Fruit fly (Drosophila melanogaster) whole organism, pupa: ENCODE data around the gene gammaTub37C.
A peak's percentile ranks its signal among the peaks of the same experiment; 100 is the strongest.

Source experiments
- CG10348 ChIP-seq: fragments of 200-800 bp; sonication (Bioruptor generic); IDR thresholded peaks from 2 replicates; pipeline ENCODE4 v1.3.6; 2022; ENCODE audit warnings: missing biosample characterization, missing genetic modification characterization
- CG12605 ChIP-seq: fragments of 200-800 bp; sonication (Bioruptor generic); IDR thresholded peaks from 2 replicates; pipeline ENCODE4 v1.3.6; 2022; ENCODE audit warnings: missing biosample characterization, missing genetic modification characterization
- CG13204 ChIP-seq: fragments of 200-800 bp; sonication (Bioruptor generic); optimal IDR thresholded peaks from 2 replicates; lab custom pipeline; 2018; ENCODE audit warnings: missing biosample characterization, mild to moderate bottlenecking, missing genetic modification characterization, moderate library complexity
- CG14655 ChIP-seq: fragments of 200-800 bp; sonication (Bioruptor generic); optimal IDR thresholded peaks from 3 replicates; lab custom pipeline; 2017; ENCODE audit warnings: mild to moderate bottlenecking, missing biosample characterization, missing genetic modification reagents, missing genetic modification characterization
- CG15710 ChIP-seq: fragments of 200-800 bp; sonication (Bioruptor generic); optimal IDR thresholded peaks from 2 replicates; lab custom pipeline; 2018; ENCODE audit warnings: missing biosample characterization, mild to moderate bottlenecking, missing genetic modification characterization, moderate library complexity
- CG17806 ChIP-seq: fragments of 200-800 bp; sonication (Bioruptor generic); optimal IDR thresholded peaks from 2 replicates; lab custom pipeline; 2018; ENCODE audit warnings: missing biosample characterization, mild to moderate bottlenecking, missing genetic modification characterization, moderate library complexity
- CG32121 ChIP-seq: fragments of 200-800 bp; sonication (Bioruptor generic); IDR thresholded peaks from 2 replicates; pipeline ENCODE4 v1.3.6; 2022; ENCODE audit warnings: missing biosample characterization, missing genetic modification characterization
- CG34367 ChIP-seq: fragments of 200-800 bp; sonication (Bioruptor generic); optimal IDR thresholded peaks from 2 replicates; lab custom pipeline; 2018; ENCODE audit warnings: missing biosample characterization, mild to moderate bottlenecking, missing genetic modification characterization
- CG4496 ChIP-seq: fragments of 200-800 bp; sonication (Bioruptor generic); IDR thresholded peaks from 3 replicates; pipeline ENCODE4 v1.3.6; 2022; ENCODE audit warnings: missing biosample characterization, missing genetic modification characterization
- CG8159 ChIP-seq: fragments of 200-800 bp; sonication (Bioruptor generic); optimal IDR thresholded peaks from 3 replicates; lab custom pipeline; 2018; ENCODE audit warnings: missing biosample characterization, mild to moderate bottlenecking, missing genetic modification characterization, moderate library complexity
- CG8301 ChIP-seq: fragments of 200-800 bp; sonication (Bioruptor generic); optimal IDR thresholded peaks from 2 replicates; lab custom pipeline; 2018; ENCODE audit warnings: missing biosample characterization, mild to moderate bottlenecking, missing genetic modification characterization
- CG9948 ChIP-seq: fragments of 200-800 bp; sonication (Bioruptor generic); optimal IDR thresholded peaks from 2 replicates; lab custom pipeline; 2018; ENCODE audit warnings: missing biosample characterization, mild to moderate bottlenecking, missing genetic modification characterization, moderate library complexity
- D1 ChIP-seq: fragments of 200-800 bp; sonication (Bioruptor generic); optimal IDR thresholded peaks from 2 replicates; lab custom pipeline; 2018; ENCODE audit warnings: missing biosample characterization, mild to moderate bottlenecking, missing genetic modification characterization, moderate library complexity
- EcR ChIP-seq: fragments of 200-800 bp; sonication (Bioruptor generic); optimal IDR thresholded peaks from 3 replicates; lab custom pipeline; 2019; ENCODE audit warnings: missing biosample characterization, missing genetic modification characterization, mild to moderate bottlenecking, moderate library complexity, missing genetic modification reagents
- Ets98B ChIP-seq: fragments of 200-800 bp; sonication (Bioruptor generic); IDR thresholded peaks from 2 replicates; pipeline ENCODE4 v1.3.6; 2022; ENCODE audit warnings: missing biosample characterization, missing genetic modification characterization
- Pif1A ChIP-seq: fragments of 200-800 bp; sonication (Bioruptor generic); optimal IDR thresholded peaks from 3 replicates; lab custom pipeline; 2016; ENCODE audit warnings: missing biosample characterization, missing genetic modification characterization
- Pif1B ChIP-seq: fragments of 200-800 bp; sonication (Bioruptor generic); optimal IDR thresholded peaks from 3 replicates; lab custom pipeline; 2016; ENCODE audit warnings: missing biosample characterization, missing genetic modification characterization
- Snoo ChIP-seq: fragments of 200-800 bp; sonication (Bioruptor generic); optimal IDR thresholded peaks from 3 replicates; lab custom pipeline; 2017; ENCODE audit warnings: missing biosample characterization, mild to moderate bottlenecking, missing genetic modification characterization, inconsistent platforms
- fd96Ca ChIP-seq: fragments of 200-800 bp; sonication (Bioruptor generic); IDR thresholded peaks from 3 replicates; pipeline ENCODE4 v1.3.6; 2022; ENCODE audit warnings: missing biosample characterization, missing genetic modification characterization
- gl ChIP-seq: fragments of 200-800 bp; sonication (Bioruptor generic); optimal IDR thresholded peaks from 2 replicates; lab custom pipeline; 2018; ENCODE audit warnings: missing biosample characterization, mild to moderate bottlenecking, missing genetic modification characterization
- rn ChIP-seq: fragments of 200-800 bp; sonication (Bioruptor generic); IDR thresholded peaks from 2 replicates; pipeline ENCODE4 v1.3.6; 2022; ENCODE audit warnings: missing biosample characterization, missing genetic modification characterization

The gammaTub37C gene

DNA sequence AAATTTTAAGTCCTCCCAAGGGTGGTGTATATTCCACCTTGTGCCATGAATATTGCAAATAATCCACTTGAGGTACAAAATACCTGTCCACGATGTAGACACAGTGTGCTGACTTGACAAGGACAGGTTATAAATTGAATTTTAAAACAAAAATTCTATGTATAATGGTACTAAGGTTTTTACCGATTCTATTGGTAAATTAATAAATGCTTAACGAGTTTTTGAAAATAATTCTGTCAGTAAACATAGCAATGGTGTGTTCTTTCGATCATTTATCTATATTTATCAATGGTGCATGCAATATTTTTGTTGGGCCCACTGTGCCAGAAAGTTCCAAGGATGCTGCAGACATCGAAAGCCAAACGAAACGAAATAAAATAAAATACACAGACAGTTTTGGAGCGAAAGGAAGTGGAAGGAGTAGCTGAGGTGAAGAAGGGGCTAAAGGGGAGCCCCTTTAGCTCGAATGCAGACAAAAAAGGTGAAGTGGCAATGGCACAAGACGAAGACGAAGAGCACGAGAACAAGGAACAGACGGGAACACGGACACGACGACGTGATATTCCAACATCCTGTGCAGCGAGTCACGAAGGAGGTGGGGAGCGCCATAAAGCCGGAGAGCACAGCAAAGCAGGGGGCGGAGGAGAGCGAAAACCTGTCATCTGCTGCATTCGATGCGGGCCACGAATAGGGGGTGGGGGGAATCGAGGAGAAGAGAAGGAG, 49.4 kb downstream of the gammaTub37C start:
- TF ChIP-seq Pif1B (GFP tag; lab: Kevin White, UChicago) (peak; percentile 74), EcR (GFP tag; lab: Kevin White, UChicago) (peak; percentile 92), CG12605 (GFP tag; lab: Robert Waterston, UW) (no peak), CG4496 (0 out of 3 replicates have a peak, but pooled peaks have one; percentile 47), CG14655 (GFP tag; lab: Kevin White, UChicago) (peak; percentile 78), CG9948 (tag; lab: Kevin White, UChicago) (peak; percentile 91), Snoo (tag; lab: Kevin White, UChicago) (peak; percentile 80), CG34367 (tag; lab: Kevin White, UChicago) (peak; percentile 88), Pif1A (GFP tag; lab: Kevin White, UChicago) (peak; percentile 76), CG32121 (GFP tag; lab: Robert Waterston, UW) (no peak), Ets98B (no peak), CG10348 (GFP tag; lab: Robert Waterston, UW) (no peak), gl (tag; lab: Kevin White, UChicago) (peak; percentile 52), rn (GFP tag; lab: Robert Waterston, UW) (0 out of 2 replicates have a peak, but pooled peaks have one; percentile 10), CG13204 (GFP tag; lab: Kevin White, UChicago) (no peak), fd96Ca (GFP tag; lab: Robert Waterston, UW) (no peak), CG17806 (tag; lab: Kevin White, UChicago) (peak; percentile 92), CG8301 (tag; lab: Kevin White, UChicago) (peak; percentile 62), D1 (tag; lab: Kevin White, UChicago) (peak; percentile 89), CG8159 (tag; lab: Kevin White, UChicago) (peak; percentile 93), CG15710 (tag; lab: Kevin White, UChicago) (peak; percentile 81)

- peak; percentile 94 for TF ChIP-seq EcR (GFP tag; lab: Kevin White, UChicago)
- peak; percentile 84 for TF ChIP-seq CG13204 (GFP tag; lab: Kevin White, UChicago)
- peak; percentile 62 for TF ChIP-seq CG8159 (tag; lab: Kevin White, UChicago)
- no peak for TF ChIP-seq Snoo (tag; lab: Kevin White, UChicago)
- TF ChIP-seq CG10348 (GFP tag; lab: Robert Waterston, UW) = no peak
- peak; percentile 43; the same call in 2 of the 3 replicates for TF ChIP-seq CG4496
- no peak for TF ChIP-seq CG17806 (tag; lab: Kevin White, UChicago)
- peak; percentile 23; the same call in 1 of the 3 replicates for TF ChIP-seq fd96Ca (GFP tag; lab: Robert Waterston, UW)
- peak; percentile 4 for TF ChIP-seq Pif1A (GFP tag; lab: Kevin White, UChicago)
- peak; percentile 31 for TF ChIP-seq CG8301 (tag; lab: Kevin White, UChicago)
- peak; percentile 17 for TF ChIP-seq CG34367 (tag; lab: Kevin White, UChicago)
- TF ChIP-seq CG15710 (tag; lab: Kevin White, UChicago) = peak; percentile 41
- no peak; the same call in 1 of the 2 replicates for TF ChIP-seq CG32121 (GFP tag; lab: Robert Waterston, UW)
- no peak for TF ChIP-seq Pif1B (GFP tag; lab: Kevin White, UChicago)
- peak; percentile 14 for TF ChIP-seq CG9948 (tag; lab: Kevin White, UChicago)
- TF ChIP-seq CG12605 (GFP tag; lab: Robert Waterston, UW) = peak; percentile 45; the same call in 1 of the 2 replicates
- no peak for TF ChIP-seq gl (tag; lab: Kevin White, UChicago)
- TF ChIP-seq Ets98B = peak; percentile 40
- TF ChIP-seq CG14655 (GFP tag; lab: Kevin White, UChicago) = no peak
- no peak for TF ChIP-seq rn (GFP tag; lab: Robert Waterston, UW)
- TF ChIP-seq D1 (tag; lab: Kevin White, UChicago) = no peak
Measured at dm6 chr2L:19134814-19135523, 50.6 kb downstream of the gammaTub37C start, which contains the start of gene Polr1D. TSS of gene Polr1D (minus strand) at chr2L:19135233.

DNA sequence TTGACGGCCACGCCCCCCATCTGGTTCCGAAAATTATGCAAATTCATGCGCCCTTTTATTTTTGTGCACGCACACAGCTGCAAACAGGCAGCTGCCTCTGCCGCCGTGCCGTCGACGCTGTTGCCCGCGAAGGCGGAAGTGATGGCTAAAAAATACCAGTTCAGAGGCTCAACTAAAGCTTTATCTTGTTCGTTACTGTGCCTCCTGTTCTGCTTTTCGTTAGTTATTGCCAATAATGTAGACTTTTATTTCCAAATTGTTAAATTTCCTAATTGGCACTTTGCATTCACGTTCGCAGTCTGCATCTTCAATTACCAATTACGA, 51.2 kb downstream of the gammaTub37C start:
- TF ChIP-seq CG8301 (tag; lab: Kevin White, UChicago) (no peak), D1 (tag; lab: Kevin White, UChicago) (no peak)
- TF ChIP-seq, all 21 proteins: peak for 0
